Worm (Caenorhabditis elegans) whole organism, L1 larva: ENCODE results near the gene C12D5.10.
A peak's percentile ranks its signal among the peaks of the same experiment; 100 is the strongest.

ENCODE experiments used
- C04F5.9 ChIP-seq: sonication (generic microtip); optimal IDR thresholded peaks from 2 replicates; lab custom pipeline; 2016; ENCODE audit warnings: missing genetic modification characterization, missing compliant biosample characterization
- C16A3.4 ChIP-seq: fragments of 150-350 bp; optimal IDR thresholded peaks from 2 replicates; lab custom pipeline; 2014; ENCODE audit warnings: missing biosample characterization, missing genetic modification characterization
- C34B4.2 ChIP-seq: sonication (generic microtip); optimal IDR thresholded peaks from 2 replicates; lab custom pipeline; 2017; ENCODE audit warnings: mild to moderate bottlenecking, missing genetic modification characterization, missing compliant biosample characterization
- F16B12.6 ChIP-seq: fragments of 150-350 bp; optimal IDR thresholded peaks from 2 replicates; lab custom pipeline; 2014; ENCODE audit warnings: missing biosample characterization, missing genetic modification characterization
- Y116A8C.19 ChIP-seq: sonication (generic microtip); optimal IDR thresholded peaks from 2 replicates; lab custom pipeline; 2016; ENCODE audit warnings: missing compliant biosample characterization, missing genetic modification characterization, borderline replicate concordance
- aha-1 ChIP-seq: fragments of 150-350 bp; optimal IDR thresholded peaks from 2 replicates; lab custom pipeline; 2014; ENCODE audit warnings: missing biosample characterization, missing genetic modification characterization
- alr-1 ChIP-seq: fragments of 200-800 bp; sonication (Bioruptor generic); optimal IDR thresholded peaks from 2 replicates; lab custom pipeline; 2018; ENCODE audit warnings: borderline replicate concordance, mild to moderate bottlenecking, missing genetic modification characterization, missing compliant biosample characterization
- aly-2 ChIP-seq: fragments of 150-350 bp; optimal IDR thresholded peaks from 2 replicates; lab custom pipeline; 2014; ENCODE audit warnings: missing biosample characterization, missing genetic modification characterization
- blmp-1 ChIP-seq: fragments of 150-350 bp; optimal IDR thresholded peaks from 2 replicates; lab custom pipeline; 2014; ENCODE audit warnings: missing biosample characterization, missing genetic modification characterization
- ceh-8 ChIP-seq: fragments of 200-800 bp; sonication (Bioruptor generic); optimal IDR thresholded peaks from 2 replicates; lab custom pipeline; 2018; ENCODE audit warnings: mild to moderate bottlenecking, missing genetic modification characterization, moderate library complexity, missing compliant biosample characterization
- ceh-82 ChIP-seq, 3 experiments: fragments of 150-350 bp in 1 of 3; sonication (generic microtip) in 2 of 3; optimal IDR thresholded peaks; 2 replicates each; lab custom pipeline; 2014 to 2017; ENCODE audit warnings: missing biosample characterization in 3 of 3, missing genetic modification characterization in 3 of 3
- ces-1 ChIP-seq: fragments of 150-350 bp; optimal IDR thresholded peaks from 2 replicates; lab custom pipeline; 2014; ENCODE audit warnings: missing biosample characterization, missing genetic modification reagents, missing genetic modification characterization
- dpl-1 ChIP-seq, 3 experiments: fragments of 150-350 bp in 2 of 3; sonication (generic microtip) in 1 of 3; optimal IDR thresholded peaks; 2 replicates each; lab custom pipeline; 2014 to 2017; ENCODE audit warnings: missing biosample characterization in 3 of 3, missing genetic modification characterization in 3 of 3, missing genetic modification reagents in 3 of 3
- dsc-1 ChIP-seq: sonication (generic microtip); optimal IDR thresholded peaks from 2 replicates; lab custom pipeline; 2016; ENCODE audit warnings: mild to moderate bottlenecking, missing genetic modification characterization, missing compliant biosample characterization
- fkh-8 ChIP-seq: sonication (generic microtip); optimal IDR thresholded peaks from 2 replicates; lab custom pipeline; 2016; ENCODE audit warnings: mild to moderate bottlenecking, missing genetic modification characterization, missing compliant biosample characterization
- grh-1 ChIP-seq: fragments of 200-800 bp; sonication (Bioruptor generic); IDR thresholded peaks from 2 replicates; pipeline ENCODE4 v1.3.6; 2022; ENCODE audit warnings: missing genetic modification reagents, missing genetic modification characterization, missing compliant biosample characterization
- hlh-17 ChIP-seq: fragments of 200-800 bp; sonication (Bioruptor generic); optimal IDR thresholded peaks from 2 replicates; lab custom pipeline; 2018; ENCODE audit warnings: missing genetic modification characterization, mild to moderate bottlenecking, missing compliant biosample characterization, moderate library complexity, borderline replicate concordance
- hpl-2 ChIP-seq: fragments of 150-350 bp; optimal IDR thresholded peaks from 2 replicates; lab custom pipeline; 2014; ENCODE audit warnings: missing biosample characterization, missing genetic modification reagents, missing genetic modification characterization
- irx-1 ChIP-seq: sonication (generic microtip); optimal IDR thresholded peaks from 2 replicates; lab custom pipeline; 2016; ENCODE audit warnings: missing genetic modification characterization, missing compliant biosample characterization
- isw-1 ChIP-seq: fragments of 200-800 bp; sonication (Bioruptor generic); IDR thresholded peaks from 2 replicates; pipeline ENCODE4 v1.3.6; 2022; ENCODE audit warnings: missing genetic modification characterization, missing compliant biosample characterization
- jun-1 ChIP-seq: fragments of 150-350 bp; optimal IDR thresholded peaks from 2 replicates; lab custom pipeline; 2014; ENCODE audit warnings: missing biosample characterization, missing genetic modification reagents, missing genetic modification characterization
- lin-14 ChIP-seq: fragments of 200-800 bp; sonication (Bioruptor generic); optimal IDR thresholded peaks from 2 replicates; lab custom pipeline; 2018; ENCODE audit warnings: mild to moderate bottlenecking, missing genetic modification characterization, moderate library complexity, missing compliant biosample characterization
- lin-15B ChIP-seq: fragments of 150-350 bp; sonication (generic microtip); optimal IDR thresholded peaks from 3 replicates; lab custom pipeline; 2014; ENCODE audit warnings: missing biosample characterization, missing genetic modification characterization
- lin-39 ChIP-seq: fragments of 150-350 bp; optimal IDR thresholded peaks from 2 replicates; lab custom pipeline; 2014; ENCODE audit warnings: missing biosample characterization, missing genetic modification reagents, missing genetic modification characterization
- lsy-2 ChIP-seq, 2 experiments: fragments of 150-350 bp; optimal IDR thresholded peaks; 2 replicates each; lab custom pipeline; 2014; ENCODE audit warnings: missing biosample characterization in 2 of 2, missing genetic modification characterization in 2 of 2
- mab-9 ChIP-seq: fragments of 200-800 bp; sonication (Bioruptor generic); IDR thresholded peaks from 2 replicates; pipeline ENCODE4 v1.3.6; 2022; ENCODE audit warnings: missing genetic modification reagents, missing genetic modification characterization, missing compliant biosample characterization
- mdl-1 ChIP-seq, 2 experiments: fragments of 150-350 bp; optimal IDR thresholded peaks; 2 replicates each; lab custom pipeline; 2014 to 2017; ENCODE audit warnings: missing biosample characterization in 2 of 2, missing genetic modification characterization in 2 of 2, inconsistent platforms in 1 of 2
- mep-1 ChIP-seq: fragments of 150-350 bp; optimal IDR thresholded peaks from 2 replicates; lab custom pipeline; 2014; ENCODE audit warnings: missing biosample characterization, missing genetic modification characterization
- nhr-11 ChIP-seq: fragments of 150-350 bp; optimal IDR thresholded peaks from 2 replicates; lab custom pipeline; 2014; ENCODE audit warnings: missing biosample characterization, missing genetic modification characterization
- nhr-12 ChIP-seq: sonication (generic microtip); optimal IDR thresholded peaks from 2 replicates; lab custom pipeline; 2017; ENCODE audit warnings: missing biosample characterization, missing genetic modification characterization
- nhr-20 ChIP-seq: sonication (generic microtip); optimal IDR thresholded peaks from 2 replicates; lab custom pipeline; 2016; ENCODE audit warnings: mild to moderate bottlenecking, missing genetic modification characterization, missing compliant biosample characterization
- nhr-237 ChIP-seq: fragments of 150-350 bp; optimal IDR thresholded peaks from 2 replicates; lab custom pipeline; 2014; ENCODE audit warnings: missing biosample characterization, missing genetic modification characterization
- nhr-71 ChIP-seq: sonication (generic microtip); optimal IDR thresholded peaks from 2 replicates; lab custom pipeline; 2016; ENCODE audit warnings: mild to moderate bottlenecking, missing genetic modification characterization, moderate library complexity, missing compliant biosample characterization
- nhr-77 ChIP-seq: fragments of 150-350 bp; optimal IDR thresholded peaks from 2 replicates; lab custom pipeline; 2014; ENCODE audit warnings: missing biosample characterization, missing genetic modification characterization
- nhr-85 ChIP-seq: sonication (generic microtip); peaks from one replicate; lab custom pipeline; 2016; ENCODE audit warnings: missing genetic modification characterization, inconsistent platforms, missing compliant biosample characterization
- nhr-90 ChIP-seq: sonication (generic microtip); optimal IDR thresholded peaks from 2 replicates; lab custom pipeline; 2016; ENCODE audit warnings: mild to moderate bottlenecking, missing genetic modification characterization, missing compliant biosample characterization; ENCODE audit not compliant: poor library complexity
- rnt-1 ChIP-seq: sonication (generic microtip); optimal IDR thresholded peaks from 2 replicates; lab custom pipeline; 2016; ENCODE audit warnings: mild to moderate bottlenecking, missing genetic modification characterization, moderate library complexity, missing compliant biosample characterization
- snpc-4 ChIP-seq: fragments of 150-350 bp; optimal IDR thresholded peaks from 2 replicates; lab custom pipeline; 2014; ENCODE audit warnings: missing biosample characterization, missing genetic modification characterization
- snu-23 ChIP-seq: sonication (generic microtip); optimal IDR thresholded peaks from 2 replicates; lab custom pipeline; 2016; ENCODE audit warnings: missing genetic modification characterization, missing compliant biosample characterization
- sptf-1 ChIP-seq: fragments of 150-350 bp; optimal IDR thresholded peaks from 2 replicates; lab custom pipeline; 2014; ENCODE audit warnings: missing biosample characterization, missing genetic modification characterization
- sup-37 ChIP-seq: fragments of 200-800 bp; sonication (Bioruptor generic); optimal IDR thresholded peaks from 2 replicates; lab custom pipeline; 2018; ENCODE audit warnings: mild to moderate bottlenecking, missing genetic modification characterization, missing compliant biosample characterization
- swsn-7 ChIP-seq: sonication (generic microtip); optimal IDR thresholded peaks from 2 replicates; lab custom pipeline; 2016; ENCODE audit warnings: missing genetic modification characterization, missing compliant biosample characterization
- unc-130 ChIP-seq: fragments of 150-350 bp; optimal IDR thresholded peaks from 2 replicates; lab custom pipeline; 2017; ENCODE audit warnings: missing biosample characterization, missing genetic modification characterization, inconsistent platforms
- unc-62 ChIP-seq: fragments of 150-350 bp; optimal IDR thresholded peaks from 2 replicates; lab custom pipeline; 2014; ENCODE audit warnings: missing biosample characterization, missing genetic modification reagents, missing genetic modification characterization
- unc-98 ChIP-seq: fragments of 200-800 bp; sonication (Bioruptor generic); IDR thresholded peaks from 2 replicates; pipeline ENCODE4 v1.3.6; 2022; ENCODE audit warnings: missing genetic modification characterization, missing compliant biosample characterization
- vab-15 ChIP-seq: sonication (generic microtip); optimal IDR thresholded peaks from 2 replicates; lab custom pipeline; 2017; ENCODE audit warnings: missing genotype, mild to moderate bottlenecking, missing genetic modification characterization, missing compliant biosample characterization
- zag-1 ChIP-seq: fragments of 150-350 bp; optimal IDR thresholded peaks from 2 replicates; lab custom pipeline; 2014; ENCODE audit warnings: missing biosample characterization, missing genetic modification characterization
- zip-4 ChIP-seq: fragments of 200-800 bp; sonication (Bioruptor generic); optimal IDR thresholded peaks from 2 replicates; lab custom pipeline; 2018; ENCODE audit warnings: mild to moderate bottlenecking, missing genetic modification characterization, moderate library complexity, missing compliant biosample characterization
- ztf-11 ChIP-seq, 2 experiments: sonication (generic microtip); optimal IDR thresholded peaks; 2 replicates each; lab custom pipeline; 2016 to 2017; ENCODE audit warnings: missing genetic modification characterization in 2 of 2, missing biosample characterization in 1 of 2, missing compliant biosample characterization in 1 of 2

The C12D5.10 gene

ce11 chrV:7690637-7691036, 2.7 kb downstream of the C12D5.10 start:
- TF ChIP-seq hlh-17 (GFP tag; lab: Kevin White, UChicago) (no peak), hpl-2 (GFP tag; lab: Kevin White, UChicago) (no peak), aly-2 (no peak), nhr-11 (tag; lab: Kevin White, UChicago) (no peak), mep-1 (tag; lab: Kevin White, UChicago) (no peak), swsn-7 (tag; lab: Kevin White, UChicago) (no peak), C34B4.2 (no peak), mdl-1 (tag; optimal IDR thresholded peaks at IDR 0.05; lab: Kevin White, UChicago) (no peak), ces-1 (GFP tag; lab: Kevin White, UChicago) (no peak)

- TF ChIP-seq nhr-237 (tag; lab: Kevin White, UChicago), result no peak
- no peak for TF ChIP-seq vab-15
- no peak for TF ChIP-seq dpl-1 (GFP tag; optimal IDR thresholded peaks at IDR 0.05; lab: Kevin White, UChicago)
- TF ChIP-seq Y116A8C.19 (tag; lab: Kevin White, UChicago), result no peak
- no peak for TF ChIP-seq sup-37
- no peak for TF ChIP-seq ces-1 (GFP tag; lab: Kevin White, UChicago)
- no peak for TF ChIP-seq unc-130 (tag; lab: Kevin White, UChicago)
- TF ChIP-seq lin-14 (GFP tag; lab: Kevin White, UChicago), result no peak
- no peak for TF ChIP-seq lsy-2 (tag; optimal IDR thresholded peaks at IDR 0.05; lab: Kevin White, UChicago)
- no peak for TF ChIP-seq nhr-90
- no peak for TF ChIP-seq ceh-82 (tag; optimal IDR thresholded peaks at IDR 0.05; lab: Kevin White, UChicago)
- no peak for TF ChIP-seq zip-4
- TF ChIP-seq zag-1 (tag; lab: Kevin White, UChicago), result no peak
- TF ChIP-seq ceh-8 (GFP tag; lab: Kevin White, UChicago), result no peak
- no peak for TF ChIP-seq mab-9 (GFP tag; lab: Robert Waterston, UW)
Measured at ce11 chrV:7689888-7690287, 3.4 kb downstream of the C12D5.10 start, which contains the start of gene C12D5.9. TSS of gene C12D5.9 (minus strand) at chrV:7689988.

- peak; percentile 96 for TF ChIP-seq nhr-85 (tag; lab: Kevin White, UChicago)
- peak; percentile 47 for TF ChIP-seq snu-23 (GFP tag; lab: Kevin White, UChicago)
- TF ChIP-seq lsy-2 (tag; optimal IDR thresholded peaks at IDR 0.05; lab: Kevin White, UChicago), result peak in 1 of 2 experiments; percentile 35
- no peak for TF ChIP-seq lin-39
- TF ChIP-seq ceh-8 (GFP tag; lab: Kevin White, UChicago), result no peak
- TF ChIP-seq rnt-1 (tag; lab: Kevin White, UChicago), result no peak
- no peak for TF ChIP-seq unc-62
- TF ChIP-seq C04F5.9 (tag; lab: Kevin White, UChicago), result no peak
- TF ChIP-seq mep-1 (tag; lab: Kevin White, UChicago), result no peak
- TF ChIP-seq Y116A8C.19 (tag; lab: Kevin White, UChicago), result no peak
- no peak for TF ChIP-seq swsn-7 (tag; lab: Kevin White, UChicago)
- TF ChIP-seq alr-1 (tag; lab: Kevin White, UChicago), result no peak
- no peak for TF ChIP-seq nhr-77 (tag; lab: Kevin White, UChicago)
- TF ChIP-seq aha-1 (tag; lab: Kevin White, UChicago), result no peak
- no peak for TF ChIP-seq dsc-1 (tag; lab: Kevin White, UChicago)
- TF ChIP-seq C34B4.2, result no peak
- TF ChIP-seq fkh-8 (tag; lab: Kevin White, UChicago), result no peak
- TF ChIP-seq nhr-71 (tag; lab: Kevin White, UChicago), result peak; percentile 48
- TF ChIP-seq irx-1, result no peak
- no peak for TF ChIP-seq sptf-1 (tag; lab: Kevin White, UChicago)
- peak; percentile 52 for TF ChIP-seq blmp-1 (tag; lab: Kevin White, UChicago)
- TF ChIP-seq nhr-20, result peak; percentile 79
- no peak for TF ChIP-seq isw-1 (GFP tag; lab: Robert Waterston, UW)
- no peak for TF ChIP-seq lin-15B (tag; lab: Kevin White, UChicago)
- no peak for TF ChIP-seq ztf-11 (tag; optimal IDR thresholded peaks at IDR 0.05; lab: Kevin White, UChicago)
- no peak for TF ChIP-seq unc-98
- TF ChIP-seq C16A3.4 (tag; lab: Kevin White, UChicago), result no peak
- no peak for TF ChIP-seq F16B12.6 (tag; lab: Kevin White, UChicago)
- no peak for TF ChIP-seq hpl-2 (GFP tag; lab: Kevin White, UChicago)
- no peak for TF ChIP-seq unc-130 (tag; lab: Kevin White, UChicago)
- TF ChIP-seq grh-1 (GFP tag; lab: Robert Waterston, UW), result no peak
- no peak for TF ChIP-seq snpc-4 (tag; lab: Kevin White, UChicago)
- no peak for TF ChIP-seq nhr-12 (tag; lab: Kevin White, UChicago)
- TF ChIP-seq jun-1 (tag; lab: Kevin White, UChicago), result no peak
Measured at ce11 chrV:7686189-7686588, 7.1 kb downstream of the C12D5.10 start, which contains the start of the genes nhr-94 and nhr-152. TSS of gene nhr-94 (minus strand) at chrV:7686335. TSS of gene nhr-152 (plus strand) at chrV:7686350.
